Worm (Caenorhabditis elegans) whole organism, early embryonic: ENCODE results near the gene fbxb-65.

Experiments used
- B0310.2 ChIP-seq: sonication (generic microtip); optimal IDR thresholded peaks from 2 replicates; lab custom pipeline; 2016; ENCODE audit warnings: mild to moderate bottlenecking, missing genetic modification characterization, missing compliant biosample characterization
- F13C5.2 ChIP-seq: sonication (generic microtip); optimal IDR thresholded peaks from 2 replicates; lab custom pipeline; 2017; ENCODE audit warnings: mild to moderate bottlenecking, missing genetic modification characterization, inconsistent platforms, missing compliant biosample characterization
- aly-1 ChIP-seq: sonication (generic microtip); optimal IDR thresholded peaks from 2 replicates; lab custom pipeline; 2016; ENCODE audit warnings: missing genetic modification characterization, missing compliant biosample characterization
- ama-1 ChIP-seq: fragments of 150-350 bp; optimal IDR thresholded peaks from 2 replicates; lab custom pipeline; 2014
- ceh-13 ChIP-seq: fragments of 200-800 bp; sonication (Bioruptor generic); optimal IDR thresholded peaks from 2 replicates; lab custom pipeline; 2018; ENCODE audit warnings: mild to moderate bottlenecking, missing genetic modification characterization, missing compliant biosample characterization
- ceh-36 ChIP-seq: sonication (generic microtip); optimal IDR thresholded peaks from 2 replicates; lab custom pipeline; 2016; ENCODE audit warnings: missing genetic modification characterization, inconsistent platforms, missing compliant biosample characterization
- ets-7 ChIP-seq: sonication (generic microtip); optimal IDR thresholded peaks from 2 replicates; lab custom pipeline; 2016; ENCODE audit warnings: missing genotype, missing genetic modification characterization, missing compliant biosample characterization
- flt-1 ChIP-seq: fragments of 200-800 bp; sonication (Bioruptor generic); IDR thresholded peaks from 2 replicates; pipeline ENCODE4 v1.3.6; 2022; ENCODE audit warnings: missing genetic modification characterization, missing compliant biosample characterization
- hmbx-1 ChIP-seq: sonication (generic microtip); optimal IDR thresholded peaks from 2 replicates; lab custom pipeline; 2016; ENCODE audit warnings: mild to moderate bottlenecking, missing genetic modification characterization, missing compliant biosample characterization
- hmg-4 ChIP-seq: fragments of 200-800 bp; sonication (Bioruptor generic); optimal IDR thresholded peaks from 2 replicates; lab custom pipeline; 2018; ENCODE audit warnings: mild to moderate bottlenecking, missing genetic modification characterization, missing compliant biosample characterization
- hnd-1 ChIP-seq: sonication (generic microtip); optimal IDR thresholded peaks from 2 replicates; lab custom pipeline; 2016; ENCODE audit warnings: missing genetic modification characterization, missing compliant biosample characterization
- pes-1 ChIP-seq: fragments of 200-800 bp; sonication (Bioruptor generic); IDR thresholded peaks from 2 replicates; pipeline ENCODE4 v1.3.6; 2022; ENCODE audit warnings: missing genetic modification reagents, missing genetic modification characterization, missing compliant biosample characterization
- scrt-1 ChIP-seq: fragments of 200-800 bp; sonication (Bioruptor generic); IDR thresholded peaks from 2 replicates; pipeline ENCODE4 v1.3.6; 2022; ENCODE audit warnings: missing genetic modification characterization, missing compliant biosample characterization
- sea-1 ChIP-seq: fragments of 200-800 bp; sonication (Bioruptor generic); conservative IDR thresholded peaks from 2 replicates; pipeline ENCODE4 v1.3.6; 2022; ENCODE audit warnings: missing genetic modification characterization, missing compliant biosample characterization
- tbx-11 ChIP-seq: fragments of 200-800 bp; sonication (Bioruptor generic); IDR thresholded peaks from 2 replicates; pipeline ENCODE4 v1.3.6; 2022; ENCODE audit warnings: missing genetic modification characterization, missing compliant biosample characterization
- tbx-37 ChIP-seq: fragments of 200-800 bp; sonication (Bioruptor generic); conservative IDR thresholded peaks from 2 replicates; pipeline ENCODE4 v1.3.6; 2022; ENCODE audit warnings: missing genetic modification reagents, missing genetic modification characterization, missing compliant biosample characterization
- tra-4 ChIP-seq: sonication (generic microtip); optimal IDR thresholded peaks from 2 replicates; lab custom pipeline; 2017; ENCODE audit warnings: missing genetic modification characterization, missing compliant biosample characterization

The fbxb-65 gene

ce11 chrV:19351944-19352343 lies 22.6 kb downstream of the fbxb-65 start:
- TF ChIP-seq flt-1 = no peak
- no peak for TF ChIP-seq aly-1 (tag; lab: Kevin White, UChicago)
- no peak for TF ChIP-seq tbx-11 (GFP tag; lab: Robert Waterston, UW)
- TF ChIP-seq scrt-1 (GFP tag; lab: Robert Waterston, UW) = no peak
- no peak for TF ChIP-seq pes-1 (GFP tag; lab: Robert Waterston, UW)
- no peak for TF ChIP-seq ama-1 (lab: Kevin White, UChicago)
- TF ChIP-seq ceh-13 = no peak
- TF ChIP-seq ets-7 (tag; lab: Kevin White, UChicago) = no peak
- no peak for TF ChIP-seq hmbx-1 (tag; lab: Kevin White, UChicago)
- no peak for TF ChIP-seq tra-4 (tag; lab: Kevin White, UChicago)

ce11 chrV:19354506-19354905 lies 25.1 kb downstream of the fbxb-65 start:
- TF ChIP-seq ceh-36 (tag; lab: Kevin White, UChicago) = no peak
- TF ChIP-seq hmbx-1 (tag; lab: Kevin White, UChicago) = no peak
- no peak for TF ChIP-seq ets-7 (tag; lab: Kevin White, UChicago)
- TF ChIP-seq aly-1 (tag; lab: Kevin White, UChicago) = no peak
- TF ChIP-seq hnd-1 (tag; lab: Kevin White, UChicago) = no peak
- no peak for TF ChIP-seq hmg-4 (GFP tag; lab: Kevin White, UChicago)
- no peak for TF ChIP-seq tbx-37 (GFP tag; lab: Robert Waterston, UW)
- TF ChIP-seq tra-4 (tag; lab: Kevin White, UChicago) = no peak
- no peak for TF ChIP-seq ceh-13

DNA sequence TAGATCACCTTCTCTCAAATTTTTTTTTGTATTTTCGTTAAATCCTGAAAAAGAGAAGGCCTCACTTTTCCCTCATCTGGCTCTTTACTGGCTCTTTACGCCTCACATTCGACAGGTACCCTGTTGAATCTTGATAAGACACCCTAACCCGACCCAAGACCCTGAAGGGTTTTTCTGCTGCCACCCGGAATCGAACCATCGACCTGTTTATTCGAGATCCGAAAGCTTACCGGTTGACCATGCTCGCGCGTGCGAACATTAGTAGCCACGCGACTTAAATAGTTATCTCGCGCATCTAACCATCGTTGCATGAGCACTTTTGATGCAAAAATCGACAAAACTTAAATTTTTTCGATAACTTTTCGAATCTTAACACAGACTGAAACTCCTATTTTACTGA lies 25.9 kb downstream of the fbxb-65 start:
- TF ChIP-seq tra-4 (tag; lab: Kevin White, UChicago) = no peak
- TF ChIP-seq ceh-36 (tag; lab: Kevin White, UChicago) = no peak
- no peak for TF ChIP-seq hnd-1 (tag; lab: Kevin White, UChicago)

- TF ChIP-seq B0310.2 (tag; lab: Kevin White, UChicago) (no peak), hmg-4 (GFP tag; lab: Kevin White, UChicago) (no peak), tbx-11 (GFP tag; lab: Robert Waterston, UW) (no peak), ceh-36 (tag; lab: Kevin White, UChicago) (no peak), tra-4 (tag; lab: Kevin White, UChicago) (no peak), hnd-1 (tag; lab: Kevin White, UChicago) (no peak), ceh-13 (no peak), aly-1 (tag; lab: Kevin White, UChicago) (no peak), ets-7 (tag; lab: Kevin White, UChicago) (no peak), F13C5.2 (tag; lab: Kevin White, UChicago) (no peak), pes-1 (GFP tag; lab: Robert Waterston, UW) (no peak), ama-1 (lab: Kevin White, UChicago) (no peak), scrt-1 (GFP tag; lab: Robert Waterston, UW) (no peak), hmbx-1 (tag; lab: Kevin White, UChicago) (no peak), sea-1 (GFP tag; lab: Robert Waterston, UW) (no peak), flt-1 (no peak), tbx-37 (GFP tag; lab: Robert Waterston, UW) (no peak)
Observed at ce11 chrV:19356717-19357116, 27.4 kb downstream of the fbxb-65 start.

DNA sequence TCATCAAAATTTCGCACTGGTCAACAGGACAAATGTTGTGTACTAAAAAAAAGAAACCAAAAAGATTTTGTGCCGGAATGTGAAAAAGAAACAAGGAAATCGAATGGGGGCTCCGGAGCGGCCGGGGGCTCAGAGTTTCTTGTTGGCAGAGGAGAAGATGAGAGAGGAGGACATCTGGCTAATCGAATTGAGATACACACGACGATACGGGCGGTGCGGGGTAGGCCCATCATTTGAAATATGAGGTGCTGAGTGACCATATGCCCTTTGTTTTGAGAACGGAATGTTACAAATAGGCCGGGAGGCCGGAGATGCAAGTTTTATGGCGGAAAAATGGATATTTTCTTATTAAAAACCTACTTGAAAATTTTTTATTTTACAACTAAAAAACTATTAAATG lies 28.7 kb downstream of the fbxb-65 start:
- TF ChIP-seq ceh-36 (tag; lab: Kevin White, UChicago) (no peak), flt-1 (no peak), hnd-1 (tag; lab: Kevin White, UChicago) (no peak), F13C5.2 (tag; lab: Kevin White, UChicago) (no peak), ceh-13 (no peak), B0310.2 (tag; lab: Kevin White, UChicago) (no peak), tbx-37 (GFP tag; lab: Robert Waterston, UW) (no peak), ets-7 (tag; lab: Kevin White, UChicago) (no peak), tbx-11 (GFP tag; lab: Robert Waterston, UW) (no peak), sea-1 (GFP tag; lab: Robert Waterston, UW) (no peak), pes-1 (GFP tag; lab: Robert Waterston, UW) (no peak), tra-4 (tag; lab: Kevin White, UChicago) (no peak), aly-1 (tag; lab: Kevin White, UChicago) (no peak), scrt-1 (GFP tag; lab: Robert Waterston, UW) (no peak), hmbx-1 (tag; lab: Kevin White, UChicago) (no peak), hmg-4 (GFP tag; lab: Kevin White, UChicago) (no peak), ama-1 (lab: Kevin White, UChicago) (no peak)

ce11 chrV:19362568-19362967 lies 33.2 kb downstream of the fbxb-65 start, which contains the start of gene C14B4.2:
Gene C14B4.2, minus strand, starts transcription at chrV:19362668.
- TF ChIP-seq hmbx-1 (tag; lab: Kevin White, UChicago) = no peak
- no peak for TF ChIP-seq ceh-13
- no peak for TF ChIP-seq aly-1 (tag; lab: Kevin White, UChicago)
- TF ChIP-seq ceh-36 (tag; lab: Kevin White, UChicago) = no peak
- no peak for TF ChIP-seq ama-1 (lab: Kevin White, UChicago)
- TF ChIP-seq tra-4 (tag; lab: Kevin White, UChicago) = no peak
- no peak for TF ChIP-seq B0310.2 (tag; lab: Kevin White, UChicago)
- no peak for TF ChIP-seq hnd-1 (tag; lab: Kevin White, UChicago)
- no peak for TF ChIP-seq pes-1 (GFP tag; lab: Robert Waterston, UW)
- TF ChIP-seq sea-1 (GFP tag; lab: Robert Waterston, UW) = no peak
- no peak for TF ChIP-seq tbx-11 (GFP tag; lab: Robert Waterston, UW)
- no peak for TF ChIP-seq scrt-1 (GFP tag; lab: Robert Waterston, UW)
- no peak for TF ChIP-seq ets-7 (tag; lab: Kevin White, UChicago)
- no peak for TF ChIP-seq tbx-37 (GFP tag; lab: Robert Waterston, UW)
- TF ChIP-seq hmg-4 (GFP tag; lab: Kevin White, UChicago) = no peak

ce11 chrV:19370189-19370588 lies 40.8 kb downstream of the fbxb-65 start, which contains the start of gene Y43F8A.1:
Gene Y43F8A.1, plus strand, starts transcription at chrV:19370489.
- TF ChIP-seq pes-1 (GFP tag; lab: Robert Waterston, UW) (no peak), ets-7 (tag; lab: Kevin White, UChicago) (no peak), tra-4 (tag; lab: Kevin White, UChicago) (no peak), F13C5.2 (tag; lab: Kevin White, UChicago) (no peak), tbx-37 (GFP tag; lab: Robert Waterston, UW) (no peak), hnd-1 (tag; lab: Kevin White, UChicago) (no peak), ceh-36 (tag; lab: Kevin White, UChicago) (no peak), sea-1 (GFP tag; lab: Robert Waterston, UW) (no peak)
